Fruit fly (Drosophila melanogaster) whole organism, embryonic: ENCODE measurements around the gene CG4982.

ENCODE experiments used
- Aef1 ChIP-seq: fragments of 200-800 bp; sonication (Bioruptor generic); IDR thresholded peaks from 3 replicates; pipeline ENCODE4 v1.3.6; 2022; ENCODE audit warnings: missing biosample characterization, missing genetic modification characterization
- Awh ChIP-seq: fragments of 200-800 bp; sonication (Bioruptor generic); IDR thresholded peaks from 2 replicates; pipeline ENCODE4, ENCODE4 v1.3.6; 2022; ENCODE audit warnings: missing biosample characterization, missing genetic modification characterization
- Blimp-1 ChIP-seq: fragments of 200-800 bp; sonication (Bioruptor generic); optimal IDR thresholded peaks from 3 replicates; lab custom pipeline; 2018; ENCODE audit warnings: missing biosample characterization, missing genetic modification characterization, mild to moderate bottlenecking, moderate library complexity, missing genetic modification reagents
- CG10321 ChIP-seq: fragments of 200-800 bp; sonication (Bioruptor generic); IDR thresholded peaks from 2 replicates; pipeline ENCODE4 v1.3.6; 2022; ENCODE audit warnings: missing biosample characterization, missing genetic modification characterization
- CG10959 ChIP-seq: fragments of 200-800 bp; sonication (Bioruptor generic); IDR thresholded peaks from 2 replicates; pipeline ENCODE4 v1.3.6; 2022; ENCODE audit warnings: missing biosample characterization, missing genetic modification characterization
- CG11504 ChIP-seq: fragments of 200-800 bp; sonication (Bioruptor generic); optimal IDR thresholded peaks from 3 replicates; lab custom pipeline; 2019; ENCODE audit warnings: missing biosample characterization, mild to moderate bottlenecking, missing genetic modification characterization, moderate library complexity
- CG12769 ChIP-seq: fragments of 200-800 bp; sonication (Bioruptor generic); optimal IDR thresholded peaks from 2 replicates; lab custom pipeline; 2019; ENCODE audit warnings: missing biosample characterization, mild to moderate bottlenecking, missing genetic modification characterization, moderate library complexity
- CG13775 ChIP-seq: fragments of 200-800 bp; sonication (Bioruptor generic); optimal IDR thresholded peaks from 3 replicates; lab custom pipeline; 2017; ENCODE audit warnings: missing biosample characterization, mild to moderate bottlenecking, missing genetic modification characterization
- CG15269 ChIP-seq: fragments of 200-800 bp; sonication (Bioruptor generic); optimal IDR thresholded peaks from 2 replicates; lab custom pipeline; 2018; ENCODE audit warnings: missing biosample characterization, mild to moderate bottlenecking, missing genetic modification characterization, moderate library complexity
- CG15514 ChIP-seq: fragments of 200-800 bp; sonication (Bioruptor generic); optimal IDR thresholded peaks from 3 replicates; lab custom pipeline; 2017; ENCODE audit warnings: missing biosample characterization, missing genetic modification characterization, mild to moderate bottlenecking, moderate library complexity, missing genetic modification reagents
- CG17186 ChIP-seq: fragments of 200-800 bp; sonication (Bioruptor generic); optimal IDR thresholded peaks from 3 replicates; lab custom pipeline; 2017; ENCODE audit warnings: missing biosample characterization, missing genetic modification reagents, missing genetic modification characterization
- CG17359 ChIP-seq: fragments of 200-800 bp; sonication (Bioruptor generic); optimal IDR thresholded peaks from 3 replicates; lab custom pipeline; 2018; ENCODE audit warnings: missing biosample characterization, mild to moderate bottlenecking, missing genetic modification characterization, moderate library complexity
- CG17568 ChIP-seq: fragments of 200-800 bp; sonication (Bioruptor generic); optimal IDR thresholded peaks from 2 replicates; lab custom pipeline; 2018; ENCODE audit warnings: missing biosample characterization, mild to moderate bottlenecking, missing genetic modification characterization, moderate library complexity
- CG17612 ChIP-seq: fragments of 200-800 bp; sonication (Bioruptor generic); IDR thresholded peaks from 2 replicates; pipeline ENCODE4 v1.3.6; 2022; ENCODE audit warnings: missing biosample characterization, missing genetic modification characterization
- CG18619 ChIP-seq: fragments of 200-800 bp; sonication (Bioruptor generic); optimal IDR thresholded peaks from 3 replicates; lab custom pipeline; 2017; ENCODE audit warnings: missing biosample characterization, mild to moderate bottlenecking, missing genetic modification characterization
- CG2116 ChIP-seq: fragments of 200-800 bp; sonication (Bioruptor generic); optimal IDR thresholded peaks from 3 replicates; lab custom pipeline; 2018; ENCODE audit warnings: missing biosample characterization, mild to moderate bottlenecking, missing genetic modification characterization
- CG31388 ChIP-seq: fragments of 200-800 bp; sonication (Bioruptor generic); optimal IDR thresholded peaks from 2 replicates; lab custom pipeline; 2016; ENCODE audit warnings: missing biosample characterization, missing genetic modification characterization
- CG5180 ChIP-seq: fragments of 200-800 bp; sonication (Bioruptor generic); optimal IDR thresholded peaks from 3 replicates; lab custom pipeline; 2017; ENCODE audit warnings: missing biosample characterization, missing genetic modification characterization, mild to moderate bottlenecking, moderate library complexity, missing genetic modification reagents
- CG7745 ChIP-seq: fragments of 200-800 bp; sonication (Bioruptor generic); optimal IDR thresholded peaks from 2 replicates; lab custom pipeline; 2018; ENCODE audit warnings: missing biosample characterization, mild to moderate bottlenecking, missing genetic modification characterization, moderate library complexity
- CkIIα-i1 ChIP-seq: fragments of 200-800 bp; sonication (Bioruptor generic); IDR thresholded peaks from 2 replicates; pipeline ENCODE4 v1.3.6; 2022; ENCODE audit warnings: missing biosample characterization, missing genetic modification characterization
- D ChIP-seq, 2 experiments: fragments of 200-800 bp in 1 of 2; fragments of >200 bp in 1 of 2; sonication (Bioruptor generic) in 1 of 2; optimal IDR thresholded peaks; 2 replicates in 1 of 2; 3 replicates in 1 of 2; lab custom pipeline; 2017; ENCODE audit warnings: mild to moderate bottlenecking in 1 of 2, missing biosample characterization in 1 of 2, missing genetic modification characterization in 1 of 2, missing genetic modification reagents in 1 of 2
- Fer3 ChIP-seq: fragments of 200-800 bp; sonication (Bioruptor generic); optimal IDR thresholded peaks from 2 replicates; lab custom pipeline; 2018; ENCODE audit warnings: missing biosample characterization, mild to moderate bottlenecking, missing genetic modification characterization, moderate library complexity
- HLH54F ChIP-seq: fragments of 200-800 bp; sonication (Bioruptor generic); optimal IDR thresholded peaks from 3 replicates; lab custom pipeline; 2016; ENCODE audit warnings: missing biosample characterization, missing genetic modification characterization
- NC2β ChIP-seq: fragments of 200-800 bp; sonication (Bioruptor generic); optimal IDR thresholded peaks from 2 replicates; lab custom pipeline; 2016; ENCODE audit warnings: missing biosample characterization, missing genetic modification characterization
- Trl ChIP-seq, 3 experiments: fragments of >200 bp in 2 of 3; fragments of 200-800 bp in 1 of 3; sonication (Bioruptor generic) in 1 of 3; optimal IDR thresholded peaks; 2 replicates in 1 of 3; 3 replicates in 2 of 3; lab custom pipeline; 2016 to 2017; ENCODE audit warnings: missing biosample characterization in 1 of 3, missing genetic modification characterization in 1 of 3
- YL-1 ChIP-seq: fragments of 200-800 bp; sonication (Bioruptor generic); optimal IDR thresholded peaks from 3 replicates; lab custom pipeline; 2017; ENCODE audit warnings: missing biosample characterization, mild to moderate bottlenecking, missing genetic modification characterization
- amos ChIP-seq: fragments of 200-800 bp; sonication (Bioruptor generic); IDR thresholded peaks from 2 replicates; pipeline ENCODE4 v1.3.6; 2022; ENCODE audit warnings: missing biosample characterization, missing genetic modification characterization; ENCODE audit not compliant: partially characterized antibody
- cwo ChIP-seq: fragments of 200-800 bp; sonication (Bioruptor generic); optimal IDR thresholded peaks from 3 replicates; lab custom pipeline; 2017; ENCODE audit warnings: missing biosample characterization, missing genetic modification characterization, mild to moderate bottlenecking, moderate library complexity, missing genetic modification reagents
- dmrt99B ChIP-seq: fragments of 200-800 bp; sonication (Bioruptor generic); optimal IDR thresholded peaks from 2 replicates; lab custom pipeline; 2018; ENCODE audit warnings: missing biosample characterization, mild to moderate bottlenecking, missing genetic modification characterization, moderate library complexity
- esg ChIP-seq: fragments of 200-800 bp; sonication (Bioruptor generic); conservative IDR thresholded peaks from 2 replicates; pipeline ENCODE4 v1.3.6; 2022; ENCODE audit warnings: missing biosample characterization, missing genetic modification characterization
- gcm ChIP-seq: fragments of 200-800 bp; sonication (Bioruptor generic); optimal IDR thresholded peaks from 2 replicates; lab custom pipeline; 2019; ENCODE audit warnings: missing biosample characterization, mild to moderate bottlenecking, missing genetic modification characterization, moderate library complexity
- gem ChIP-seq: fragments of 200-800 bp; sonication (Bioruptor generic); optimal IDR thresholded peaks from 2 replicates; lab custom pipeline; 2019; ENCODE audit warnings: missing biosample characterization, mild to moderate bottlenecking, missing genetic modification characterization, moderate library complexity
- jumu ChIP-seq: fragments of 200-800 bp; sonication (Bioruptor generic); optimal IDR thresholded peaks from 3 replicates; lab custom pipeline; 2016; ENCODE audit warnings: missing biosample characterization, missing genetic modification characterization
- nau ChIP-seq: fragments of 200-800 bp; sonication (Bioruptor generic); optimal IDR thresholded peaks from 3 replicates; lab custom pipeline; 2017; ENCODE audit warnings: missing biosample characterization, mild to moderate bottlenecking, missing genetic modification characterization, missing genetic modification reagents
- org-1 ChIP-seq: fragments of 200-800 bp; sonication (Bioruptor generic); optimal IDR thresholded peaks from 2 replicates; lab custom pipeline; 2017; ENCODE audit warnings: missing biosample characterization, missing genetic modification characterization
- pan ChIP-seq, 4 experiments: fragments of >200 bp in 3 of 4; fragments of 200-800 bp in 1 of 4; sonication (Bioruptor generic) in 1 of 4; optimal IDR thresholded peaks in 3 of 4; IDR thresholded peaks in 1 of 4; 2 replicates each; pipeline versions ENCODE4 v1.3.6 to Lab custom; 2017 to 2022; ENCODE audit warnings: missing biosample characterization in 2 of 4, missing genetic modification characterization in 2 of 4, mixed read lengths in 1 of 4
- pita ChIP-seq: fragments of 200-800 bp; sonication (Bioruptor generic); optimal IDR thresholded peaks from 2 replicates; lab custom pipeline; 2017; ENCODE audit warnings: missing biosample characterization, mild to moderate bottlenecking, missing genetic modification characterization
- pnt ChIP-seq: fragments of 200-800 bp; sonication (Bioruptor generic); optimal IDR thresholded peaks from 3 replicates; lab custom pipeline; 2016; ENCODE audit warnings: missing biosample characterization, missing genetic modification characterization
- run ChIP-seq: fragments of 200-800 bp; sonication (Bioruptor generic); optimal IDR thresholded peaks from 3 replicates; lab custom pipeline; 2018; ENCODE audit warnings: missing biosample characterization, mild to moderate bottlenecking, missing genetic modification characterization
- sd ChIP-seq: fragments of 200-800 bp; sonication (Bioruptor generic); optimal IDR thresholded peaks from 3 replicates; lab custom pipeline; 2018; ENCODE audit warnings: missing biosample characterization, mild to moderate bottlenecking, missing genetic modification characterization, moderate library complexity
- slp2 ChIP-seq: fragments of 200-800 bp; sonication (Bioruptor generic); optimal IDR thresholded peaks from 2 replicates; lab custom pipeline; 2016; ENCODE audit warnings: missing biosample characterization, missing genetic modification characterization
- tgo ChIP-seq: fragments of 200-800 bp; sonication (Bioruptor generic); IDR thresholded peaks from 3 replicates; pipeline ENCODE4 v1.3.6; 2022; ENCODE audit warnings: missing biosample characterization, missing genetic modification characterization
- unpg ChIP-seq: fragments of 200-800 bp; sonication (Bioruptor generic); optimal IDR thresholded peaks from 3 replicates; lab custom pipeline; 2018; ENCODE audit warnings: missing biosample characterization, mild to moderate bottlenecking, missing genetic modification characterization, moderate library complexity
- usp ChIP-seq: fragments of >200 bp; optimal IDR thresholded peaks from 2 replicates; lab custom pipeline; 2017; ENCODE audit warnings: missing biosample characterization, missing genetic modification characterization
- vvl ChIP-seq: fragments of 200-800 bp; sonication (Bioruptor generic); IDR thresholded peaks from 2 replicates; pipeline ENCODE4 v1.3.6; 2022; ENCODE audit warnings: missing biosample characterization, missing genetic modification characterization

CG4982 gene

DNA sequence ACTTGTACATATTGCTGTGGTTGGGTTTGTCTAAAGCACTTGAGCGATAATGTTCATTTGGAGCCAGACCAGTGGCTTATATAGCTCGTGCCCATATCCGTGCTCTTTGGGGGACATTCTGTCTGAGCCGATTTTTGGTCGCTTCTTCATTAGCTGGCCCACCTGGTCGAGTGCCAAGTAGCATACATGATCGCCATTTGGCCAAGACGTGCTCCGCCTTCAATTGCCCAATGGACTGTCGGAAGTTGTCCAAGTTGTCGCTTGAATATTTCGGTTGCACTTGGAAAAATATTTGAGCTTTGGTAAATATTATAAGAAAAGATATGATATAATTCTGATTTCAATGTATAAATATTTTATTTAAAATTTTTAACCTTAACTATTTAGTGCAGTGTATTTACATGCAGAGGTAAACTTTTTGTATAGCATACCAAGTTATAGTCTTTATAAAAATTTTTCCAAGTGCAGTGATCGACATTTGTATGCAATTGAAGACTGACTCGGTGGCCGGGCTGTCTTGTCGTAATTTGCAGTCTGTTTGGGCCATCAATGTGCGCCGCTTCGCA, 15.8 kb upstream of the CG4982 start, which contains the start of gene CG13047 (continued):
- TF ChIP-seq Blimp-1 (GFP tag; lab: Kevin White, UChicago) (peak; percentile 7), unpg (GFP tag; lab: Kevin White, UChicago) (peak; percentile 2), CG15269 (tag; lab: Kevin White, UChicago) (peak; percentile 28)
- TF ChIP-seq, all 482 proteins: peak for 19

DNA sequence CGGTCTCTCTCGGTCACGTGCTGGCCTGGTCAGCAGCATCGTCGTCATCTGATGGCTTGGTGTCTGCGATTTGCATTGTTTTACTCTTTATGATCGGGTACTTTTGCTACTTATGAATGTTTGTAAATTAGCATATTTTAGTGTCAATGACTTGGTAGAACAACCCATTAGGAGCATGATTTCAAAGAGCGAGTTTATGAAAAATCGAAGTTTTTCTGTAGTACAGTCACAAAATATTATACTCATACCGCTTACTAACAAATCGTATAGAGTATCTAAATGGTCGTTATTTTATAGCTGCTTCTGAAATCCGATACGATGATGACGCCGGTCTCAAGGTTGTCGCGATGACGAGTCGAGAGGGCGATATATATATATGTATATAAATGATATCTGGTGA, 15.0 kb upstream of the CG4982 start:
- TF ChIP-seq CG17612 = no peak
- no peak for TF ChIP-seq slp2 (GFP tag; lab: Kevin White, UChicago)
- TF ChIP-seq pan (optimal IDR thresholded peaks at IDR 0.05; lab: Kevin White, UChicago) = no peak
- TF ChIP-seq pan (GFP tag; optimal IDR thresholded peaks at IDR 0.05 in 1 of 2, IDR thresholded peaks at IDR 0.05 in 1 of 2) = peak in 1 of 2 experiments; percentile 56
- TF ChIP-seq nau = no peak
- TF ChIP-seq HLH54F (GFP tag; lab: Kevin White, UChicago) = no peak
- no peak for TF ChIP-seq usp (GFP tag; lab: Kevin White, UChicago)
- no peak for TF ChIP-seq org-1
- no peak for TF ChIP-seq D (optimal IDR thresholded peaks at IDR 0.05; lab: Kevin White, UChicago)
- no peak for TF ChIP-seq D (GFP tag; optimal IDR thresholded peaks at IDR 0.05; lab: Kevin White, UChicago)
- peak; percentile 22 for TF ChIP-seq sd (tag; lab: Kevin White, UChicago)
- peak; percentile 67 for TF ChIP-seq dmrt99B (tag; lab: Kevin White, UChicago)
- no peak for TF ChIP-seq CG10321 (GFP tag; lab: Robert Waterston, UW)
- no peak for TF ChIP-seq Trl (optimal IDR thresholded peaks at IDR 0.05; lab: Kevin White, UChicago)
- TF ChIP-seq Trl (GFP tag; optimal IDR thresholded peaks at IDR 0.05; lab: Kevin White, UChicago) = no peak
- TF ChIP-seq vvl = peak; percentile 62
- no peak for TF ChIP-seq CG31388 (GFP tag; lab: Kevin White, UChicago)
- TF ChIP-seq run = peak; percentile 6
- peak; percentile 39 for TF ChIP-seq CG12769 (tag; lab: Kevin White, UChicago)
- TF ChIP-seq tgo (GFP tag; lab: Robert Waterston, UW) = peak; percentile 35; the same call in 2 of the 3 replicates
- TF ChIP-seq jumu (GFP tag; lab: Kevin White, UChicago) = peak; percentile 3
- TF ChIP-seq CG17359 = peak; percentile 31
- no peak for TF ChIP-seq NC2β (GFP tag; lab: Kevin White, UChicago)
- no peak for TF ChIP-seq CG15514 (GFP tag; lab: Kevin White, UChicago)
- no peak for TF ChIP-seq amos (GFP tag; lab: Robert Waterston, UW)
- no peak for TF ChIP-seq CkIIα-i1 (GFP tag; lab: Robert Waterston, UW)
- TF ChIP-seq pita (GFP tag; lab: Kevin White, UChicago) = no peak
- TF ChIP-seq CG18619 (GFP tag; lab: Kevin White, UChicago) = no peak
- TF ChIP-seq esg (GFP tag; lab: Robert Waterston, UW) = peak; percentile 27; the same call in 1 of the 2 replicates
- TF ChIP-seq CG2116 = no peak
- peak; percentile 9 for TF ChIP-seq gcm (GFP tag; lab: Kevin White, UChicago)
- 0 out of 3 replicates have a peak, but pooled peaks have one; percentile 10 for TF ChIP-seq Aef1 (GFP tag; lab: Robert Waterston, UW)
- no peak for TF ChIP-seq CG17568 (GFP tag; lab: Kevin White, UChicago)
- TF ChIP-seq CG10959 (GFP tag; lab: Robert Waterston, UW) = no peak
- no peak for TF ChIP-seq Awh (GFP tag; lab: Robert Waterston, UW)
- peak; percentile 79 for TF ChIP-seq cwo (GFP tag; lab: Kevin White, UChicago)
- TF ChIP-seq CG5180 (GFP tag; lab: Kevin White, UChicago) = no peak
- TF ChIP-seq CG11504 (tag; lab: Kevin White, UChicago) = peak; percentile 68
- TF ChIP-seq CG7745 = no peak
- peak; percentile 52 for TF ChIP-seq unpg (GFP tag; lab: Kevin White, UChicago)
- TF ChIP-seq Fer3 = no peak
- no peak for TF ChIP-seq YL-1 (GFP tag; lab: Kevin White, UChicago)
- TF ChIP-seq CG17186 = no peak
- peak; percentile 3 for TF ChIP-seq pnt
- peak; percentile 56 for TF ChIP-seq gem (tag; lab: Kevin White, UChicago)
- TF ChIP-seq CG13775 (GFP tag; lab: Kevin White, UChicago) = no peak
